Worm (Caenorhabditis elegans) whole organism, L2 larva: ENCODE data around the gene fig-1.

Experiments
- C34F6.9 ChIP-seq: fragments of 150-350 bp; optimal IDR thresholded peaks from 2 replicates; lab custom pipeline; 2014; ENCODE audit warnings: missing biosample characterization, missing genetic modification characterization
- F13H6.1 ChIP-seq: sonication (generic microtip); optimal IDR thresholded peaks from 2 replicates; lab custom pipeline; 2016; ENCODE audit warnings: missing genetic modification characterization, missing compliant biosample characterization
- R02D3.7 ChIP-seq: fragments of 150-350 bp; optimal IDR thresholded peaks from 2 replicates; lab custom pipeline; 2014; ENCODE audit warnings: missing biosample characterization, missing genetic modification characterization
- Y55F3AM.14 ChIP-seq: fragments of 200-800 bp; sonication (Bioruptor generic); optimal IDR thresholded peaks from 2 replicates; lab custom pipeline; 2018; ENCODE audit warnings: mild to moderate bottlenecking, missing genetic modification characterization, missing compliant biosample characterization
- ZK546.5 ChIP-seq: sonication (generic microtip); optimal IDR thresholded peaks from 2 replicates; lab custom pipeline; 2017; ENCODE audit warnings: missing biosample characterization, missing genetic modification characterization
- alr-1 ChIP-seq: fragments of 150-350 bp; optimal IDR thresholded peaks from 2 replicates; lab custom pipeline; 2014; ENCODE audit warnings: missing biosample characterization, missing genetic modification characterization
- aly-2 ChIP-seq: fragments of 150-350 bp; optimal IDR thresholded peaks from 2 replicates; lab custom pipeline; 2014; ENCODE audit warnings: missing biosample characterization, missing genetic modification characterization
- ama-1 ChIP-seq: fragments of 150-350 bp; optimal IDR thresholded peaks from 2 replicates; lab custom pipeline; 2018; ENCODE audit warnings: inconsistent platforms
- blmp-1 ChIP-seq: sonication (generic microtip); optimal IDR thresholded peaks from 2 replicates; lab custom pipeline; 2017; ENCODE audit warnings: missing genetic modification characterization, mild to moderate bottlenecking, missing compliant biosample characterization, antibody characterized with exemption, moderate library complexity; ENCODE audit not compliant: insufficient read depth
- ceh-16 ChIP-seq: fragments of 150-350 bp; optimal IDR thresholded peaks from 2 replicates; lab custom pipeline; 2014; ENCODE audit warnings: missing biosample characterization, missing genetic modification characterization
- ceh-82 ChIP-seq: fragments of 150-350 bp; optimal IDR thresholded peaks from 2 replicates; lab custom pipeline; 2014; ENCODE audit warnings: missing biosample characterization, missing genetic modification characterization
- crh-2 ChIP-seq: sonication (generic microtip); optimal IDR thresholded peaks from 2 replicates; lab custom pipeline; 2017; ENCODE audit warnings: missing biosample characterization, missing genetic modification characterization
- dmd-4 ChIP-seq: sonication (generic microtip); optimal IDR thresholded peaks from 2 replicates; lab custom pipeline; 2017; ENCODE audit warnings: missing biosample characterization, missing genetic modification characterization
- egl-27 ChIP-seq: sonication (generic microtip); optimal IDR thresholded peaks from 3 replicates; lab custom pipeline; 2017; ENCODE audit warnings: missing biosample characterization, missing genetic modification reagents, missing genetic modification characterization
- elt-1 ChIP-seq: fragments of 150-350 bp; optimal IDR thresholded peaks from 2 replicates; lab custom pipeline; 2014; ENCODE audit warnings: missing biosample characterization, missing genetic modification characterization
- elt-3 ChIP-seq: sonication (generic microtip); optimal IDR thresholded peaks from 2 replicates; lab custom pipeline; 2017; ENCODE audit warnings: missing biosample characterization, missing genetic modification characterization
- fos-1 ChIP-seq: fragments of 150-350 bp; optimal IDR thresholded peaks from 2 replicates; lab custom pipeline; 2014; ENCODE audit warnings: missing biosample characterization, missing genetic modification characterization
- gmeb-1 ChIP-seq: fragments of 150-350 bp; optimal IDR thresholded peaks from 2 replicates; lab custom pipeline; 2014; ENCODE audit warnings: missing biosample characterization, missing genetic modification characterization
- lin-11 ChIP-seq: fragments of 150-350 bp; sonication (generic microtip); optimal IDR thresholded peaks from 2 replicates; lab custom pipeline; 2014; ENCODE audit warnings: missing biosample characterization, missing genetic modification characterization, inconsistent platforms, mixed read lengths
- lin-13 ChIP-seq: fragments of 150-350 bp; optimal IDR thresholded peaks from 2 replicates; lab custom pipeline; 2014; ENCODE audit warnings: missing biosample characterization, missing genetic modification reagents, missing genetic modification characterization
- lin-39 ChIP-seq: fragments of 150-350 bp; optimal IDR thresholded peaks from 2 replicates; lab custom pipeline; 2014; ENCODE audit warnings: missing biosample characterization, missing genetic modification reagents, missing genetic modification characterization
- lsy-2 ChIP-seq, 2 experiments: fragments of 150-350 bp in 1 of 2; sonication (generic microtip) in 1 of 2; optimal IDR thresholded peaks; 2 replicates each; lab custom pipeline; 2014 to 2017; ENCODE audit warnings: missing biosample characterization in 2 of 2, missing genetic modification characterization in 2 of 2
- mab-5 ChIP-seq: fragments of 150-350 bp; optimal IDR thresholded peaks from 2 replicates; lab custom pipeline; 2014; ENCODE audit warnings: missing biosample characterization, missing genetic modification characterization
- mbf-1 ChIP-seq: sonication (generic microtip); optimal IDR thresholded peaks from 2 replicates; lab custom pipeline; 2017; ENCODE audit warnings: missing biosample characterization, missing genetic modification characterization
- mdl-1 ChIP-seq, 2 experiments: fragments of 150-350 bp in 1 of 2; sonication (generic microtip) in 1 of 2; optimal IDR thresholded peaks; 2 replicates each; lab custom pipeline; 2017; ENCODE audit warnings: missing biosample characterization in 2 of 2, missing genetic modification characterization in 2 of 2
- nhr-10 ChIP-seq: sonication (generic microtip); optimal IDR thresholded peaks from 2 replicates; lab custom pipeline; 2017; ENCODE audit warnings: missing biosample characterization, missing genetic modification characterization
- nhr-11 ChIP-seq: fragments of 150-350 bp; optimal IDR thresholded peaks from 2 replicates; lab custom pipeline; 2014; ENCODE audit warnings: missing biosample characterization, missing genetic modification characterization
- nhr-12 ChIP-seq: fragments of 150-350 bp; optimal IDR thresholded peaks from 2 replicates; lab custom pipeline; 2014; ENCODE audit warnings: missing biosample characterization, missing genetic modification characterization
- nhr-129 ChIP-seq: fragments of 150-350 bp; optimal IDR thresholded peaks from 2 replicates; lab custom pipeline; 2014; ENCODE audit warnings: missing biosample characterization, missing genetic modification characterization
- nhr-21 ChIP-seq: fragments of 150-350 bp; optimal IDR thresholded peaks from 2 replicates; lab custom pipeline; 2014; ENCODE audit warnings: missing biosample characterization, missing genetic modification characterization
- nhr-23 ChIP-seq: fragments of 150-350 bp; optimal IDR thresholded peaks from 2 replicates; lab custom pipeline; 2014; ENCODE audit warnings: missing biosample characterization, missing genetic modification reagents, missing genetic modification characterization
- nhr-237 ChIP-seq: fragments of 150-350 bp; optimal IDR thresholded peaks from 2 replicates; lab custom pipeline; 2014; ENCODE audit warnings: missing biosample characterization, missing genetic modification characterization
- nhr-25 ChIP-seq: fragments of 150-350 bp; sonication (generic microtip); optimal IDR thresholded peaks from 3 replicates; lab custom pipeline; 2014; ENCODE audit warnings: missing biosample characterization, missing genetic modification characterization
- nhr-6 ChIP-seq: fragments of 150-350 bp; optimal IDR thresholded peaks from 2 replicates; lab custom pipeline; 2014; ENCODE audit warnings: missing biosample characterization, missing genetic modification characterization
- nhr-77 ChIP-seq: fragments of 150-350 bp; optimal IDR thresholded peaks from 2 replicates; lab custom pipeline; 2014; ENCODE audit warnings: missing biosample characterization, missing genetic modification characterization
- peb-1 ChIP-seq: fragments of 150-350 bp; optimal IDR thresholded peaks from 2 replicates; lab custom pipeline; 2014; ENCODE audit warnings: missing biosample characterization, missing genetic modification characterization
- sem-4 ChIP-seq: fragments of 150-350 bp; optimal IDR thresholded peaks from 2 replicates; lab custom pipeline; 2014; ENCODE audit warnings: missing biosample characterization, missing genetic modification reagents, missing genetic modification characterization
- skn-1 ChIP-seq: sonication (generic microtip); optimal IDR thresholded peaks from 2 replicates; lab custom pipeline; 2017; ENCODE audit warnings: missing biosample characterization, missing genetic modification characterization
- sma-3 ChIP-seq: sonication (generic microtip); optimal IDR thresholded peaks from 2 replicates; lab custom pipeline; 2016; ENCODE audit warnings: missing genetic modification reagents, missing genetic modification characterization, missing compliant biosample characterization
- sma-9 ChIP-seq, 2 experiments: fragments of 150-350 bp in 1 of 2; sonication (generic microtip) in 1 of 2; optimal IDR thresholded peaks; 2 replicates each; lab custom pipeline; 2014 to 2016; ENCODE audit warnings: missing genetic modification characterization in 2 of 2, mild to moderate bottlenecking in 1 of 2, missing biosample characterization in 1 of 2, missing compliant biosample characterization in 1 of 2, missing genetic modification reagents in 1 of 2, moderate library complexity in 1 of 2
- snpc-4 ChIP-seq: fragments of 150-350 bp; optimal IDR thresholded peaks from 2 replicates; lab custom pipeline; 2014; ENCODE audit warnings: missing biosample characterization, missing genetic modification characterization
- unc-39 ChIP-seq: fragments of 150-350 bp; optimal IDR thresholded peaks from 2 replicates; lab custom pipeline; 2014; ENCODE audit warnings: missing biosample characterization, missing genetic modification characterization
- unc-55 ChIP-seq: fragments of 150-350 bp; sonication (generic microtip); optimal IDR thresholded peaks from 3 replicates; lab custom pipeline; 2014; ENCODE audit warnings: missing biosample characterization, missing genetic modification reagents, missing genetic modification characterization
- unc-62 ChIP-seq: fragments of 150-350 bp; optimal IDR thresholded peaks from 2 replicates; lab custom pipeline; 2014; ENCODE audit warnings: missing biosample characterization, missing genetic modification reagents, missing genetic modification characterization
- zag-1 ChIP-seq: fragments of 150-350 bp; optimal IDR thresholded peaks from 2 replicates; lab custom pipeline; 2014; ENCODE audit warnings: missing biosample characterization, missing genetic modification characterization
- ztf-1 ChIP-seq: fragments of 200-800 bp; sonication (Bioruptor generic); conservative IDR thresholded peaks from 2 replicates; pipeline ENCODE4 v1.3.6; 2022; ENCODE audit warnings: missing genetic modification characterization, missing compliant biosample characterization
- ztf-11 ChIP-seq: sonication (generic microtip); optimal IDR thresholded peaks from 2 replicates; lab custom pipeline; 2017; ENCODE audit warnings: missing biosample characterization, missing genetic modification characterization
- ztf-4 ChIP-seq: fragments of 150-350 bp; optimal IDR thresholded peaks from 2 replicates; lab custom pipeline; 2014; ENCODE audit warnings: missing biosample characterization, missing genetic modification characterization

Gene fig-1

DNA sequence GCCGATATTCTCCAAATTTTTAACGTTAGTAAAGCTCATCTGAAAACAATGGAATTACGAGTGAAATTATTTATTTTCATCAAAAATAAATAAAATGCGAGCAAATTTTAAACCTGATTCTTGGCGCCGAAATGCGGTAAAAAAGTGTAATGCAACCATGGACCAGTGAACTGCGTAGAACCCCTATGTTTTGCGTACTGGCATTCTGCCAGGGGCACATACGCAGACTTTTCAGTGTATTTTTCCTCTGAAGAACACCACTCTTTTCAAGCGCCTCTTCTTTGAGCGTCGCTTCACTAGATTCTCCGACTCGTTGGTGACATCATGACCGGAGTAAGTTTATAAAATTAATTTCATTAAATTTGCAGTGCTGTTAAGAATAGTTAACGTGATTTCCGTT is 15.5 kb downstream of the fig-1 start, which contains the start of the genes ctf-4 and eef-1G (continued):
- TF ChIP-seq sem-4 (tag; lab: Kevin White, UChicago) (peak; percentile 97), ztf-1 (GFP tag; lab: Robert Waterston, UW) (no peak), dmd-4 (tag; lab: Kevin White, UChicago) (no peak), alr-1 (tag; lab: Kevin White, UChicago) (no peak), ZK546.5 (tag; lab: Kevin White, UChicago) (peak; percentile 71), nhr-77 (tag; lab: Kevin White, UChicago) (peak; percentile 57), F13H6.1 (peak; percentile 96), elt-1 (tag; lab: Kevin White, UChicago) (no peak), nhr-6 (tag; lab: Kevin White, UChicago) (peak; percentile 95), nhr-21 (tag; lab: Kevin White, UChicago) (peak; percentile 98), mdl-1 (tag; optimal IDR thresholded peaks at IDR 0.05; lab: Kevin White, UChicago) (peak in 1 of 2 experiments; percentile 60), R02D3.7 (tag; lab: Kevin White, UChicago) (peak; percentile 58), lin-13 (peak; percentile 96), blmp-1 (tag; lab: Kevin White, UChicago) (peak; percentile 71), zag-1 (peak; percentile 87), nhr-12 (tag; lab: Kevin White, UChicago) (no peak), lin-39 (tag; lab: Kevin White, UChicago) (peak; percentile 36)

DNA sequence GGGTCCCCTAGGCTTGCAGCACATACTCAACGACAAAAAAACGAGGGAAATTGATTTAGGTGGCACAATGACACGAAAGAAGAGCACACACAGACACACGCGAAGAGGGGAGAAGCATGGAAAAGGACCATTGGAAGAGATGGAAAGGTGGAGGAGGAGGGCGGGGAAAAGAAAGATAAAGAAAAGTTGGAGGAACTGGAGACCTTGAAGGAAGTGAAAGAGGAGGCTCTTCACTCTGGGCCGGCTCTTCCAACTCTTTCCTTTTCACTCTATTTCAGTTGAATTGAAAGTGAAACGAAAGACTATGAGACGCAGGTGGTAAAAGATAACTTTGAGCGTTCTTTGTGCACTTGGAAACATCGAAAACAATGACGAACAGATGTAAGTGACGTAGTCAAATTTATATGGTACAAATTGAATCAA is 19.6 kb downstream of the fig-1 start:
- TF ChIP-seq egl-27 (tag; lab: Kevin White, UChicago): peak; percentile 31
- no peak for TF ChIP-seq alr-1 (tag; lab: Kevin White, UChicago)
- no peak for TF ChIP-seq ztf-1 (GFP tag; lab: Robert Waterston, UW)
- peak; percentile 85 for TF ChIP-seq unc-55
- no peak for TF ChIP-seq nhr-21 (tag; lab: Kevin White, UChicago)
- TF ChIP-seq mdl-1 (tag; optimal IDR thresholded peaks at IDR 0.05; lab: Kevin White, UChicago): peak in 1 of 2 experiments; percentile 55
- no peak for TF ChIP-seq ceh-82
- TF ChIP-seq nhr-11 (tag; lab: Kevin White, UChicago): no peak
- TF ChIP-seq sma-9 (GFP tag; optimal IDR thresholded peaks at IDR 0.05; lab: Kevin White, UChicago): peak; percentile 88
- no peak for TF ChIP-seq sma-9 (tag; optimal IDR thresholded peaks at IDR 0.05; lab: Kevin White, UChicago)
- peak; percentile 52 for TF ChIP-seq ztf-4
- TF ChIP-seq nhr-25: no peak
- TF ChIP-seq lin-11 (tag; lab: Kevin White, UChicago): no peak
- peak; percentile 75 for TF ChIP-seq crh-2 (tag; lab: Kevin White, UChicago)
- peak; percentile 11 for TF ChIP-seq snpc-4 (tag; lab: Kevin White, UChicago)
- TF ChIP-seq lin-39 (tag; lab: Kevin White, UChicago): no peak
- no peak for TF ChIP-seq unc-39
- TF ChIP-seq ztf-11 (tag; lab: Kevin White, UChicago): no peak
- no peak for TF ChIP-seq nhr-237 (tag; lab: Kevin White, UChicago)
- peak; percentile 84 for TF ChIP-seq C34F6.9 (tag; lab: Kevin White, UChicago)
- TF ChIP-seq dmd-4 (tag; lab: Kevin White, UChicago): no peak
- TF ChIP-seq ceh-16 (tag; lab: Kevin White, UChicago): no peak
- TF ChIP-seq elt-3 (tag; lab: Kevin White, UChicago): no peak
- TF ChIP-seq fos-1 (tag; lab: Kevin White, UChicago): peak; percentile 32
- no peak for TF ChIP-seq skn-1
- no peak for TF ChIP-seq nhr-23 (tag; lab: Kevin White, UChicago)
- peak; percentile 90 for TF ChIP-seq F13H6.1
- TF ChIP-seq ZK546.5 (tag; lab: Kevin White, UChicago): no peak
- no peak for TF ChIP-seq nhr-10 (tag; lab: Kevin White, UChicago)
- TF ChIP-seq sem-4 (tag; lab: Kevin White, UChicago): peak; percentile 74
- peak; percentile 85 for TF ChIP-seq nhr-129 (tag; lab: Kevin White, UChicago)
- TF ChIP-seq ama-1 (lab: Kevin White, UChicago): no peak
- no peak for TF ChIP-seq gmeb-1 (tag; lab: Kevin White, UChicago)
- peak; percentile 75 for TF ChIP-seq Y55F3AM.14 (GFP tag; lab: Kevin White, UChicago)
- TF ChIP-seq blmp-1 (tag; lab: Kevin White, UChicago): peak; percentile 74
- TF ChIP-seq peb-1 (tag; lab: Kevin White, UChicago): no peak
- TF ChIP-seq unc-62: no peak
- TF ChIP-seq mab-5 (tag; lab: Kevin White, UChicago): peak; percentile 50
- TF ChIP-seq R02D3.7 (tag; lab: Kevin White, UChicago): no peak
- TF ChIP-seq aly-2: no peak
- peak; percentile 43 for TF ChIP-seq lin-13
- TF ChIP-seq nhr-12 (tag; lab: Kevin White, UChicago): no peak
- TF ChIP-seq elt-1 (tag; lab: Kevin White, UChicago): no peak
- peak in 1 of 2 experiments; percentile 80 for TF ChIP-seq lsy-2 (tag; optimal IDR thresholded peaks at IDR 0.05; lab: Kevin White, UChicago)
- peak; percentile 6 for TF ChIP-seq zag-1
- no peak for TF ChIP-seq sma-3
- peak; percentile 63 for TF ChIP-seq nhr-6 (tag; lab: Kevin White, UChicago)
- no peak for TF ChIP-seq nhr-77 (tag; lab: Kevin White, UChicago)
- TF ChIP-seq mbf-1 (tag; lab: Kevin White, UChicago): no peak
